Worm (Caenorhabditis elegans): ENCODE results near the gene glrx-5.

- TF ChIP-seq lin-15B (tag; optimal IDR thresholded peaks at IDR 0.05) (no peak), nhr-28 (tag; optimal IDR thresholded peaks at IDR 0.05) (no peak), hmg-11 (tag; optimal IDR thresholded peaks at IDR 0.05) (no peak)
These were observed 46.6 kb upstream of the glrx-5 start for ce11 chrIII:12420256-12420655.

Measured in whole organism, L3 larva.